Worm (Caenorhabditis elegans) whole organism, L3 larva: ENCODE results near the gene F47B7.4.

Source experiments
- ZK546.5 ChIP-seq: sonication (generic microtip); optimal IDR thresholded peaks from 2 replicates; lab custom pipeline; 2017; ENCODE audit warnings: missing biosample characterization, missing genetic modification characterization
- aly-2 ChIP-seq: fragments of 150-350 bp; optimal IDR thresholded peaks from 2 replicates; lab custom pipeline; 2014; ENCODE audit warnings: missing biosample characterization, missing genetic modification characterization
- ceh-82 ChIP-seq: fragments of 150-350 bp; optimal IDR thresholded peaks from 2 replicates; lab custom pipeline; 2014; ENCODE audit warnings: missing biosample characterization, missing genetic modification characterization
- elt-3 ChIP-seq, 3 experiments: fragments of 150-350 bp in 1 of 3; sonication (generic microtip) in 2 of 3; optimal IDR thresholded peaks; 2 replicates in 2 of 3; 4 replicates in 1 of 3; lab custom pipeline; 2014 to 2017; ENCODE audit warnings: missing biosample characterization in 3 of 3, missing genetic modification characterization in 3 of 3
- nhr-11 ChIP-seq: fragments of 150-350 bp; optimal IDR thresholded peaks from 2 replicates; lab custom pipeline; 2014; ENCODE audit warnings: missing biosample characterization, missing genetic modification characterization
- nhr-237 ChIP-seq: fragments of 150-350 bp; optimal IDR thresholded peaks from 2 replicates; lab custom pipeline; 2014; ENCODE audit warnings: missing biosample characterization, missing genetic modification characterization
- nhr-25 ChIP-seq: sonication (generic microtip); optimal IDR thresholded peaks from 2 replicates; lab custom pipeline; 2017; ENCODE audit warnings: missing biosample characterization, missing genetic modification characterization
- nhr-28 ChIP-seq: fragments of 150-350 bp; optimal IDR thresholded peaks from 2 replicates; lab custom pipeline; 2014; ENCODE audit warnings: missing biosample characterization, missing genetic modification characterization
- nhr-76 ChIP-seq: fragments of 150-350 bp; sonication (generic microtip); optimal IDR thresholded peaks from 5 replicates; lab custom pipeline; 2014; ENCODE audit warnings: missing biosample characterization, missing genetic modification characterization
- tbx-2 ChIP-seq: sonication (generic microtip); optimal IDR thresholded peaks from 2 replicates; lab custom pipeline; 2016; ENCODE audit warnings: mild to moderate bottlenecking, missing genetic modification characterization, missing compliant biosample characterization

DNA sequence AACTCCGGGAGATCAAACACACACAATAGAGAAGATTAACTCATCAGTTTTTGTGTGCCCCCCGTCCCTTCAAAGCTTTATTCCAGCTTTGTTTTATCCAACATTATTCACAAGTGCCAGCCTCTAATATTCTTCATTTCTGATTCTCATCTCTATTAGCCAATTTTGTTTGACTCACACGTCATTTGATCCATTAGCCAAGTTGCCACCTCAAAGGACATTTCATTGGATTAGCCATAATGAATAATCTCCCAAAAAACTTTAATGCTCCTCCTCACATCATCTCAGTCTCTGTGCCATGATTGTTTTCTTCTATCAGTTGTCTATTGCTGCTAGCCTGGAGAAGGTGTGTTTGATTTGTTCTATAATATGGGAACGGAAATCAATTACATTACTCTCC lies 41.0 kb downstream of the F47B7.4 start:
- TF ChIP-seq nhr-28 (tag; lab: Kevin White, UChicago): no peak
- no peak for TF ChIP-seq ZK546.5 (tag; lab: Kevin White, UChicago)
- no peak for TF ChIP-seq nhr-76 (tag; lab: Kevin White, UChicago)
- no peak for TF ChIP-seq aly-2 (tag; lab: Kevin White, UChicago)
- TF ChIP-seq nhr-25: no peak
- no peak for TF ChIP-seq nhr-11 (tag; lab: Kevin White, UChicago)
- TF ChIP-seq nhr-237 (tag; lab: Kevin White, UChicago): no peak
- no peak for TF ChIP-seq ceh-82 (tag; lab: Kevin White, UChicago)
- no peak for TF ChIP-seq elt-3 (tag; optimal IDR thresholded peaks at IDR 0.05; lab: Kevin White, UChicago)
- no peak for TF ChIP-seq tbx-2
